Worm (Caenorhabditis elegans) whole organism, L4/young adult: ENCODE data around the gene Y48G9A.6.
A peak's percentile ranks its signal among the peaks of the same experiment; 100 is the strongest.

Experiments used
- W03F9.2 ChIP-seq: fragments of 150-350 bp; optimal IDR thresholded peaks from 2 replicates; lab custom pipeline; 2014; ENCODE audit warnings: missing biosample characterization, missing genetic modification characterization
- him-1 ChIP-seq: sonication (generic microtip); optimal IDR thresholded peaks from 2 replicates; lab custom pipeline; 2016; ENCODE audit warnings: missing genotype, missing genetic modification reagents, missing genetic modification characterization, missing compliant biosample characterization

Y48G9A.6 gene

ce11 chrIII:2151480-2151995 is 33.9 kb downstream of the Y48G9A.6 start, which contains the start of gene gcn-1:
Gene gcn-1 (plus strand): TSS chrIII:2151945.
- TF ChIP-seq him-1 (tag; lab: Kevin White, UChicago) = no peak
- TF ChIP-seq W03F9.2 (tag; lab: Kevin White, UChicago) = peak; percentile 25

- TF ChIP-seq him-1 (tag; lab: Kevin White, UChicago) = no peak
Measured at ce11 chrIII:2159152-2159551, 41.5 kb downstream of the Y48G9A.6 start.
